Worm (Caenorhabditis elegans): ENCODE data around the gene Y69A2AR.1.

The Y69A2AR.1 gene

ce11 chrIV:2640950-2641349 is 25.9 kb upstream of the Y69A2AR.1 start, which contains the start of the genes mdf-2 and nduv-3 (continued):
- TF ChIP-seq vab-15 (tag; optimal IDR thresholded peaks at IDR 0.05) = no peak
- no peak for TF ChIP-seq hlh-17 (GFP tag; optimal IDR thresholded peaks at IDR 0.05; ENCODE audit: borderline replicate concordance)
- no peak for TF ChIP-seq nhr-84 (tag; optimal IDR thresholded peaks at IDR 0.05)
- TF ChIP-seq nhr-19 (GFP tag; conservative IDR thresholded peaks at IDR 0.05) = peak; percentile 77
- TF ChIP-seq ztf-4 (tag; optimal IDR thresholded peaks at IDR 0.05) = peak; percentile 54
- peak; percentile 79 for TF ChIP-seq xbp-1 (tag; optimal IDR thresholded peaks at IDR 0.05)
- peak; percentile 81 for TF ChIP-seq nhr-90 (tag; optimal IDR thresholded peaks at IDR 0.05; ENCODE audit: poor library complexity)
- peak; percentile 85 for TF ChIP-seq snu-23 (GFP tag; optimal IDR thresholded peaks at IDR 0.05)
- no peak for TF ChIP-seq ama-1 (optimal IDR thresholded peaks at IDR 0.05)
- TF ChIP-seq fkh-8 (tag; optimal IDR thresholded peaks at IDR 0.05) = peak; percentile 72
- TF ChIP-seq mdl-1 (tag; optimal IDR thresholded peaks at IDR 0.05) = peak in 1 of 2 experiments; percentile 69
- TF ChIP-seq nhr-47 (tag; optimal IDR thresholded peaks at IDR 0.05) = peak; percentile 91
- peak; percentile 81 for TF ChIP-seq isw-1 (GFP tag; IDR thresholded peaks at IDR 0.05)
- peak; percentile 53 for TF ChIP-seq ceh-8 (GFP tag; optimal IDR thresholded peaks at IDR 0.05)
- peak; percentile 39 for TF ChIP-seq fkh-10 (GFP tag; optimal IDR thresholded peaks at IDR 0.05)
- TF ChIP-seq hlh-4 (tag; optimal IDR thresholded peaks at IDR 0.05) = no peak
- no peak for TF ChIP-seq alr-1 (tag; optimal IDR thresholded peaks at IDR 0.05; ENCODE audit: borderline replicate concordance)
- TF ChIP-seq unc-86 (tag; optimal IDR thresholded peaks at IDR 0.05) = peak; percentile 82
- peak; percentile 91 to 96 for TF ChIP-seq lin-35 (GFP tag; optimal IDR thresholded peaks at IDR 0.05)
- TF ChIP-seq ceh-88 (GFP tag; IDR thresholded peaks at IDR 0.05) = peak; percentile 23; the same call in 1 of the 2 replicates
- TF ChIP-seq efl-1 (optimal IDR thresholded peaks at IDR 0.05) = peak; percentile 87 to 94
- TF ChIP-seq efl-1 (GFP tag; optimal IDR thresholded peaks at IDR 0.05 in 1 of 2) = peak; percentile 94 to 99
- peak; percentile 21 for TF ChIP-seq ceh-90 (tag; optimal IDR thresholded peaks at IDR 0.05)
- TF ChIP-seq skn-1 (tag; optimal IDR thresholded peaks at IDR 0.05) = peak; percentile 66
- peak; percentile 68 for TF ChIP-seq C16A3.4 (tag; optimal IDR thresholded peaks at IDR 0.05)
- peak; percentile 65 for TF ChIP-seq jun-1 (tag; optimal IDR thresholded peaks at IDR 0.05)
- TF ChIP-seq unc-62 (GFP tag; optimal IDR thresholded peaks at IDR 0.05) = no peak
- no peak for TF ChIP-seq pag-3 (tag; optimal IDR thresholded peaks at IDR 0.05; ENCODE audit: borderline replicate concordance, insufficient read depth)
- peak; percentile 85 for TF ChIP-seq lin-15B (tag; optimal IDR thresholded peaks at IDR 0.05)
- TF ChIP-seq Y116A8C.19 (tag; optimal IDR thresholded peaks at IDR 0.05; ENCODE audit: borderline replicate concordance) = no peak
- peak; percentile 69 for TF ChIP-seq snpc-4 (tag; optimal IDR thresholded peaks at IDR 0.05)
- peak; percentile 89 for TF ChIP-seq tbx-2 (tag; optimal IDR thresholded peaks at IDR 0.05)
- TF ChIP-seq ets-5 (GFP tag; IDR thresholded peaks at IDR 0.05) = no peak
- TF ChIP-seq egl-27 (tag; optimal IDR thresholded peaks at IDR 0.05) = no peak
- TF ChIP-seq dsc-1 (tag; optimal IDR thresholded peaks at IDR 0.05) = peak; percentile 86
- TF ChIP-seq rnt-1 (tag; optimal IDR thresholded peaks at IDR 0.05) = peak; percentile 89
- TF ChIP-seq fkh-4 (tag; optimal IDR thresholded peaks at IDR 0.05; ENCODE audit: borderline replicate concordance) = peak; percentile 11
- no peak for TF ChIP-seq mef-2 (tag; optimal IDR thresholded peaks at IDR 0.05)

DNA sequence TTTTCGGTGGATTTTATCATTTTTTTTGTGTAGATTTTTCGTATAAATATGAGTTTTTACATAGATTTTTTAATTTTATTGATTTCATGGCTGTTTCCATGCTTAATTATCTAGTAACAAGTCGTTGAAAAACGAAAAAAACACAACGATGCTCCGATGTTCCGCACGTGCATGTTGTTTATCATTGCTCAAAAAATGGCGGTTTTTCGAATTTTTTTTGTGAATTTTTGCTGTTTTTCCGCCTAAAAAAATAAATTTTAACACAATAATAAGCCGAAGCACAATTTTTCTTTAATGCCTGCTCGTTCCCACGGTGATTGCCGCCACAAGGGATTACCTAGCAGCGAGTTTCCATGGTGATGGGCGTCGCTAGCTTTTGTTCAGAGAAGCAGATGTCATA is 24.8 kb upstream of the Y69A2AR.1 start:
- TF ChIP-seq dpl-1 (GFP tag; optimal IDR thresholded peaks at IDR 0.05) (peak in 2 of 3 experiments; percentile 8 to 50), efl-1 (optimal IDR thresholded peaks at IDR 0.05) (peak; percentile 4 to 52), efl-1 (GFP tag; optimal IDR thresholded peaks at IDR 0.05 in 1 of 2) (peak; percentile 62 to 66), ama-1 (optimal IDR thresholded peaks at IDR 0.05) (no peak), lsy-2 (tag; optimal IDR thresholded peaks at IDR 0.05) (peak in 1 of 2 experiments; percentile 0), lin-35 (GFP tag; optimal IDR thresholded peaks at IDR 0.05) (peak in 1 of 2 experiments; percentile 35), mdl-1 (tag; optimal IDR thresholded peaks at IDR 0.05) (no peak), egl-13 (tag; optimal IDR thresholded peaks at IDR 0.05) (no peak)

Data from whole organism, L1 larva.